Worm (Caenorhabditis elegans): ENCODE results near the gene hpo-8.

ce11 chrV:6882452-6882939 is 43.4 kb downstream of the hpo-8 start:
- TF ChIP-seq Y5F2A.4 (GFP tag; optimal IDR thresholded peaks at IDR 0.05) (no peak), mdl-1 (tag; optimal IDR thresholded peaks at IDR 0.05) (no peak), unc-39 (tag; optimal IDR thresholded peaks at IDR 0.05) (no peak), lir-3 (tag; optimal IDR thresholded peaks at IDR 0.05) (no peak), unc-130 (GFP tag; optimal IDR thresholded peaks at IDR 0.05) (no peak), nhr-77 (tag; optimal IDR thresholded peaks at IDR 0.05) (no peak), nhr-28 (tag; optimal IDR thresholded peaks at IDR 0.05) (no peak), zag-1 (tag; optimal IDR thresholded peaks at IDR 0.05) (no peak), pqm-1 (tag; optimal IDR thresholded peaks at IDR 0.05) (no peak), mep-1 (tag; optimal IDR thresholded peaks at IDR 0.05) (no peak), lim-7 (GFP tag; IDR thresholded peaks at IDR 0.05) (no peak), zfp-2 (tag; optimal IDR thresholded peaks at IDR 0.05) (no peak), daf-12 (tag; optimal IDR thresholded peaks at IDR 0.05) (no peak)

All from whole organism, L4 larva.